Worm (Caenorhabditis elegans) whole organism, late embryonic: ENCODE results near the gene T09F5.10.
A peak's percentile ranks its signal among the peaks of the same experiment; 100 is the strongest.

Experiments
- ama-1 ChIP-seq: fragments of 150-350 bp; optimal IDR thresholded peaks from 2 replicates; lab custom pipeline; 2014
- ceh-6 ChIP-seq: fragments of 200-800 bp; sonication (Bioruptor generic); optimal IDR thresholded peaks from 2 replicates; lab custom pipeline; 2018; ENCODE audit warnings: mild to moderate bottlenecking, missing genetic modification characterization, missing compliant biosample characterization
- elt-4 ChIP-seq: sonication (generic microtip); optimal IDR thresholded peaks from 2 replicates; lab custom pipeline; 2016; ENCODE audit warnings: missing genetic modification characterization, missing compliant biosample characterization
- eyg-1 ChIP-seq: sonication (generic microtip); optimal IDR thresholded peaks from 2 replicates; lab custom pipeline; 2016; ENCODE audit warnings: missing genotype, missing genetic modification characterization, missing compliant biosample characterization
- hlh-15 ChIP-seq: sonication (generic microtip); optimal IDR thresholded peaks from 2 replicates; lab custom pipeline; 2016; ENCODE audit warnings: missing genetic modification characterization, missing compliant biosample characterization
- pha-4 ChIP-seq: fragments of 150-350 bp; optimal IDR thresholded peaks from 2 replicates; lab custom pipeline; 2018; ENCODE audit warnings: missing biosample characterization, missing genetic modification reagents, missing genetic modification characterization
- pqm-1 ChIP-seq: sonication (generic microtip); optimal IDR thresholded peaks from 2 replicates; lab custom pipeline; 2016; ENCODE audit warnings: missing genetic modification characterization, missing compliant biosample characterization
- pros-1 ChIP-seq: fragments of 150-350 bp; optimal IDR thresholded peaks from 2 replicates; lab custom pipeline; 2014; ENCODE audit warnings: missing biosample characterization, missing genetic modification reagents, missing genetic modification characterization
- rnt-1 ChIP-seq: sonication (generic microtip); optimal IDR thresholded peaks from 2 replicates; lab custom pipeline; 2016; ENCODE audit warnings: missing genetic modification characterization, missing compliant biosample characterization
- sox-4 ChIP-seq: sonication (generic microtip); optimal IDR thresholded peaks from 2 replicates; lab custom pipeline; 2017; ENCODE audit warnings: mild to moderate bottlenecking, missing genetic modification characterization, inconsistent platforms, missing compliant biosample characterization
- ttx-3 ChIP-seq: sonication (generic microtip); optimal IDR thresholded peaks from 2 replicates; lab custom pipeline; 2016; ENCODE audit warnings: missing genetic modification reagents, missing genetic modification characterization, missing compliant biosample characterization
- unc-42 ChIP-seq: sonication (generic microtip); optimal IDR thresholded peaks from 2 replicates; lab custom pipeline; 2016; ENCODE audit warnings: missing genotype, missing genetic modification characterization, missing compliant biosample characterization
- unc-86 ChIP-seq: sonication (generic microtip); optimal IDR thresholded peaks from 2 replicates; lab custom pipeline; 2016; ENCODE audit warnings: missing genetic modification characterization, missing compliant biosample characterization

- TF ChIP-seq ceh-6, result no peak
- TF ChIP-seq pros-1 (tag; lab: Kevin White, UChicago), result no peak
- no peak for TF ChIP-seq ama-1 (lab: Kevin White, UChicago)
- TF ChIP-seq ttx-3 (tag; lab: Kevin White, UChicago), result no peak
- no peak for TF ChIP-seq hlh-15 (tag; lab: Kevin White, UChicago)
- TF ChIP-seq elt-4 (tag; lab: Kevin White, UChicago), result no peak
- TF ChIP-seq eyg-1 (tag; lab: Kevin White, UChicago), result no peak
- TF ChIP-seq sox-4 (tag; lab: Kevin White, UChicago), result no peak
- TF ChIP-seq pqm-1 (tag; lab: Kevin White, UChicago), result no peak
- peak; percentile 29 for TF ChIP-seq unc-42 (tag; lab: Kevin White, UChicago)
- TF ChIP-seq rnt-1, result no peak
- TF ChIP-seq unc-86, result no peak
- TF ChIP-seq pha-4 (tag; lab: Kevin White, UChicago), result no peak
Measured at ce11 chrV:15187083-15188057, 7.5 kb downstream of the T09F5.10 start, which contains the start of the genes cyn-7 and bath-36.
